Worm (Caenorhabditis elegans): ENCODE results near the gene ciao-2B.

Gene ciao-2B

ce11 chrIII:13427817-13428216 is 11.5 kb downstream of the ciao-2B start:
- TF ChIP-seq zag-1 (tag; optimal IDR thresholded peaks at IDR 0.05) (no peak), lir-3 (tag; optimal IDR thresholded peaks at IDR 0.05; ENCODE audit: poor library complexity) (no peak), ces-1 (GFP tag; optimal IDR thresholded peaks at IDR 0.05) (no peak), efl-1 (optimal IDR thresholded peaks at IDR 0.05) (no peak), efl-1 (GFP tag; optimal IDR thresholded peaks at IDR 0.05 in 1 of 2) (no peak), aha-1 (tag; optimal IDR thresholded peaks at IDR 0.05) (no peak), C16A3.4 (tag; optimal IDR thresholded peaks at IDR 0.05) (no peak), nhr-84 (tag; optimal IDR thresholded peaks at IDR 0.05) (no peak), nhr-90 (tag; optimal IDR thresholded peaks at IDR 0.05; ENCODE audit: poor library complexity) (no peak), snpc-4 (tag; optimal IDR thresholded peaks at IDR 0.05) (no peak)

- TF ChIP-seq C04F5.9 (tag; optimal IDR thresholded peaks at IDR 0.05) (no peak), ceh-82 (tag; optimal IDR thresholded peaks at IDR 0.05) (peak in 1 of 3 experiments; percentile 14), efl-1 (optimal IDR thresholded peaks at IDR 0.05) (peak; percentile 27 to 54), efl-1 (GFP tag; optimal IDR thresholded peaks at IDR 0.05 in 1 of 2) (peak; percentile 61 to 92), xbp-1 (tag; optimal IDR thresholded peaks at IDR 0.05) (peak; percentile 20), swsn-7 (tag; optimal IDR thresholded peaks at IDR 0.05) (peak; percentile 11), egl-27 (tag; optimal IDR thresholded peaks at IDR 0.05) (no peak), nhr-71 (tag; optimal IDR thresholded peaks at IDR 0.05) (peak; percentile 30), snu-23 (GFP tag; optimal IDR thresholded peaks at IDR 0.05) (peak; percentile 44), ztf-11 (tag; optimal IDR thresholded peaks at IDR 0.05) (no peak), dpl-1 (GFP tag; optimal IDR thresholded peaks at IDR 0.05) (peak; percentile 27 to 61 (median 53)), ceh-88 (GFP tag; IDR thresholded peaks at IDR 0.05) (no peak), lsy-2 (tag; optimal IDR thresholded peaks at IDR 0.05) (peak; percentile 22 to 69), lin-35 (GFP tag; optimal IDR thresholded peaks at IDR 0.05) (peak; percentile 49 to 55), fkh-8 (tag; optimal IDR thresholded peaks at IDR 0.05) (no peak), F16B12.6 (tag; optimal IDR thresholded peaks at IDR 0.05) (peak; percentile 81), ceh-90 (tag; optimal IDR thresholded peaks at IDR 0.05) (no peak), mep-1 (tag; optimal IDR thresholded peaks at IDR 0.05) (peak; percentile 32), ces-1 (GFP tag; optimal IDR thresholded peaks at IDR 0.05) (no peak), nhr-47 (tag; optimal IDR thresholded peaks at IDR 0.05) (peak; percentile 43), fos-1 (tag; optimal IDR thresholded peaks at IDR 0.05) (no peak), blmp-1 (tag; optimal IDR thresholded peaks at IDR 0.05) (peak; percentile 47), sptf-1 (tag; optimal IDR thresholded peaks at IDR 0.05) (no peak)
Measured at ce11 chrIII:13426036-13426435, 13.3 kb downstream of the ciao-2B start, which contains the start of gene cope-1. TSS of gene cope-1 (plus strand) at chrIII:13426264.

ce11 chrIII:13423414-13423813 is 15.9 kb downstream of the ciao-2B start, which contains the start of gene exo-1:
TSS of gene exo-1 (plus strand) at chrIII:13423514.
- TF ChIP-seq lin-35 (GFP tag; optimal IDR thresholded peaks at IDR 0.05): peak; percentile 83 to 98
- peak; percentile 2 for TF ChIP-seq pax-3 (tag; optimal IDR thresholded peaks at IDR 0.05)
- TF ChIP-seq egl-13 (tag; optimal IDR thresholded peaks at IDR 0.05): no peak
- no peak for TF ChIP-seq jun-1 (tag; optimal IDR thresholded peaks at IDR 0.05)
- no peak for TF ChIP-seq nhr-84 (tag; optimal IDR thresholded peaks at IDR 0.05)
- TF ChIP-seq ceh-88 (GFP tag; IDR thresholded peaks at IDR 0.05): no peak
- TF ChIP-seq nhr-85 (tag): peak; percentile 71
- no peak for TF ChIP-seq nhr-76 (tag; optimal IDR thresholded peaks at IDR 0.05)
- TF ChIP-seq tbx-2 (tag; optimal IDR thresholded peaks at IDR 0.05): peak; percentile 2
- TF ChIP-seq fkh-10 (GFP tag; optimal IDR thresholded peaks at IDR 0.05): no peak
- TF ChIP-seq lsy-2 (tag; optimal IDR thresholded peaks at IDR 0.05): peak; percentile 40 to 89
- no peak for TF ChIP-seq unc-62 (GFP tag; optimal IDR thresholded peaks at IDR 0.05)
- no peak for TF ChIP-seq zag-1 (tag; optimal IDR thresholded peaks at IDR 0.05)
- TF ChIP-seq ceh-82 (tag; optimal IDR thresholded peaks at IDR 0.05): peak in 1 of 3 experiments; percentile 37
- peak; percentile 2 for TF ChIP-seq fos-1 (tag; optimal IDR thresholded peaks at IDR 0.05)
- no peak for TF ChIP-seq egl-27 (tag; optimal IDR thresholded peaks at IDR 0.05)
- TF ChIP-seq unc-130 (tag; optimal IDR thresholded peaks at IDR 0.05): peak; percentile 77
- no peak for TF ChIP-seq elt-2 (tag; optimal IDR thresholded peaks at IDR 0.05)
- TF ChIP-seq pag-3 (tag; optimal IDR thresholded peaks at IDR 0.05; ENCODE audit: borderline replicate concordance, insufficient read depth): no peak
- TF ChIP-seq lin-13 (GFP tag; optimal IDR thresholded peaks at IDR 0.05): peak; percentile 58
- TF ChIP-seq C04F5.9 (tag; optimal IDR thresholded peaks at IDR 0.05): no peak
- TF ChIP-seq alr-1 (tag; optimal IDR thresholded peaks at IDR 0.05; ENCODE audit: borderline replicate concordance): no peak
- no peak for TF ChIP-seq fkh-4 (tag; optimal IDR thresholded peaks at IDR 0.05; ENCODE audit: borderline replicate concordance)
- TF ChIP-seq Y116A8C.19 (tag; optimal IDR thresholded peaks at IDR 0.05; ENCODE audit: borderline replicate concordance): no peak
- TF ChIP-seq aha-1 (tag; optimal IDR thresholded peaks at IDR 0.05): no peak
- TF ChIP-seq ces-1 (GFP tag; optimal IDR thresholded peaks at IDR 0.05): no peak
- TF ChIP-seq nhr-20 (tag; optimal IDR thresholded peaks at IDR 0.05): peak; percentile 43
- TF ChIP-seq tlp-1 (tag; optimal IDR thresholded peaks at IDR 0.05): no peak
- TF ChIP-seq snpc-4 (tag; optimal IDR thresholded peaks at IDR 0.05): no peak
- no peak for TF ChIP-seq zip-4 (GFP tag; optimal IDR thresholded peaks at IDR 0.05)

Data from whole organism, L1 larva.